Worm (Caenorhabditis elegans): Measurements from ENCODE around the gene F53F4.12.

DNA sequence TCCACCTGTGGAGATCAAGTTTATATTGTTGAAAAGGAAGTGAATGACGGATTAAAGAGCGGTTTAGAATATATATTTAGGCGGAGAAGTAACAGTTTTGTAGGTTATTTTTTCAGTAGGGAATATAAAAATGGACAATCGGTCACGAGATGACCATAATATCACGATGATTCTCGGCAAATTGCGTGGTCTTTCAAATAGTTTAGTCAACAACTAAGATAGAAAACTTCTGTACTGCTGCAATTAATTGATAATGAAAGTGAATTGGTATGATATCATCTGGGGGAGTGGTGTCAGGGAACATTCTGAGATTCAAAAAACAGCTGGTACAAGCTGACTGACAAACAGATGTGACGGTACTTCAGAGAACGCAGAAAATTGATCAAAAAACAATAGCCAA, 17.4 kb upstream of the F53F4.12 start:
- TF ChIP-seq R02D3.7 (tag; optimal IDR thresholded peaks at IDR 0.05), result no peak
- no peak for TF ChIP-seq nhr-237 (tag; optimal IDR thresholded peaks at IDR 0.05)
- no peak for TF ChIP-seq elt-3 (tag; optimal IDR thresholded peaks at IDR 0.05)
- TF ChIP-seq ceh-16 (tag; optimal IDR thresholded peaks at IDR 0.05), result no peak
- TF ChIP-seq nhr-23 (tag; optimal IDR thresholded peaks at IDR 0.05), result no peak

Measured in whole organism, L2 larva.